Worm (Caenorhabditis elegans): ENCODE measurements around the gene str-3.

The str-3 gene

DNA sequence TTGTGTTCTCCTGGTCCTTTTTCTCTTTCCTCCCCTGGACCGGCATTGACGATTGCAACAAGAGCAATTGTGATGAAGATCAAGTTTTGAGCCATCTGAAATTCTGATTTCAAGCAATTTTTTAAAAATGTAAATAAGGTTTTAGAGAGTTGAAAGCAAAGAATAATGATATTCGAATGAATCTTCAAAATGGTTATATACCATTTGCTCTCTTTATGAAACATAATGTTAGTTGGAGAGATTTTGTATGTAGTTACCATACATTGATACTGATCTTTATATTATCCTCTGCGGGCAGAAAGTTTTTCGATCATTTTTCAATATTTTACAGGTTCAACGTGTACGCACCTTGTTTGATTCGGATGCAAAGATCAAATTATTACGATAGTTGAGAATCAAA, 5.6 kb upstream of the str-3 start, which contains the start of gene srlf-24:
Gene srlf-24 (minus strand): TSS at position 101 of the 400 bp plus-strand sequence.
- no peak for TF ChIP-seq elt-2 (tag; optimal IDR thresholded peaks at IDR 0.05)
- TF ChIP-seq lin-11 (tag; optimal IDR thresholded peaks at IDR 0.05), result no peak
- TF ChIP-seq ceh-45 (GFP tag; IDR thresholded peaks at IDR 0.05), result no peak
- TF ChIP-seq elt-4 (tag; optimal IDR thresholded peaks at IDR 0.05), result no peak
- no peak for TF ChIP-seq nhr-232 (tag; optimal IDR thresholded peaks at IDR 0.05)
- no peak for TF ChIP-seq ceh-34 (tag; optimal IDR thresholded peaks at IDR 0.05)
- TF ChIP-seq pqm-1 (tag; optimal IDR thresholded peaks at IDR 0.05), result no peak
- no peak for TF ChIP-seq pax-1 (tag; optimal IDR thresholded peaks at IDR 0.05)
- TF ChIP-seq tbx-2 (tag; optimal IDR thresholded peaks at IDR 0.05), result no peak
- TF ChIP-seq sox-4 (tag; optimal IDR thresholded peaks at IDR 0.05), result no peak
- TF ChIP-seq tbx-7 (tag; optimal IDR thresholded peaks at IDR 0.05), result no peak
- TF ChIP-seq fax-1 (tag; optimal IDR thresholded peaks at IDR 0.05), result no peak
- no peak for TF ChIP-seq pros-1 (tag; optimal IDR thresholded peaks at IDR 0.05)
- no peak for TF ChIP-seq ceh-31 (tag; optimal IDR thresholded peaks at IDR 0.05)
- TF ChIP-seq odd-2 (tag; optimal IDR thresholded peaks at IDR 0.05), result no peak
- no peak for TF ChIP-seq ceh-9 (tag; optimal IDR thresholded peaks at IDR 0.05)
- no peak for TF ChIP-seq hlh-30 (tag; optimal IDR thresholded peaks at IDR 0.05; ENCODE audit: insufficient read depth)
- TF ChIP-seq lim-6 (tag; optimal IDR thresholded peaks at IDR 0.05), result no peak

DNA sequence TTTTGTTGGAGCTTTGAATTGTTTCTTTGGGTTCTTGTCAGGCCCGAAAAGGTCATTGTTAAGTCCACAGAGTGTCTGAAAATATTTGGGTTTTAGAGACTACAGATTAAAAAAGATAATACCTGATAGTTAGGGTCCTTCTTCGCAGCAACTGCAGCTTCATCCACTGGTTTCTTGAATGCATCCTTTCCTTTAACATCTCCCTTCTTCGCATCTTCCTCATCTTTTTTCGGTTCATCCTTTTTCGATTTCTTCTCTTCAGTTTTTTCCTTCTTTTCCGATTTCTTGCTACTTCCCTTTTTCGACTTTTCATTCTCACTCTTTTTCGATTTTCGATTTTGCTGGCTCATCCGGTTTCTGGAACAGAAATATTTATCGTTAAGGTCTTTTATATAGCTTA, 3.3 kb upstream of the str-3 start:
- TF ChIP-seq ceh-24 (tag; optimal IDR thresholded peaks at IDR 0.05) (no peak), ttx-3 (tag; optimal IDR thresholded peaks at IDR 0.05) (no peak), F13H6.1 (tag; optimal IDR thresholded peaks at IDR 0.05) (no peak), nhr-11 (tag; optimal IDR thresholded peaks at IDR 0.05) (peak; percentile 79), dve-1 (tag; optimal IDR thresholded peaks at IDR 0.05) (no peak)

DNA sequence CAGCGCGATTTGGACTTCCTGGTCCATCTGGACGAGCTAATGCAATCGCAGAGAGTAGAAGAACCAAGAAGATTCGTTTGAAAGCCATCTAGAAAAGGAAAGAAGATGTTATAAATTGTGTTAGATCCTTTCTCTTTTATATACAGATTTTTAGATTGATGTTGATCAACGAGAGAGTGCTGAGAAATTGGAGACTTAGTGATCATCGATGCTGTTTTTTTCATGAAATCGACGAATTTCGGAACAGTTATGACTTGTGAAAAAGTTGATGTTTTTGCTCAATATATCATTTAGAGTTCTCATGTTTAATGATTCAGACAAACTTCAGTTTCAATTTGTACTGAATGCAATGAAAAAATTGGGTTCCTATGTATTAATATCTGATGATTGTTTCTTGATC, 2.4 kb upstream of the str-3 start, which contains the start of gene srlf-17:
Gene srlf-17 (minus strand): TSS at position 101 of the 400 bp plus-strand sequence.
- no peak for TF ChIP-seq ceh-24 (tag; optimal IDR thresholded peaks at IDR 0.05)
- no peak for TF ChIP-seq hlh-13 (GFP tag; optimal IDR thresholded peaks at IDR 0.05)
- TF ChIP-seq ceh-48 (tag; optimal IDR thresholded peaks at IDR 0.05), result no peak
- TF ChIP-seq ref-2 (tag; optimal IDR thresholded peaks at IDR 0.05), result no peak
- no peak for TF ChIP-seq unc-86 (tag; optimal IDR thresholded peaks at IDR 0.05)
- no peak for TF ChIP-seq fkh-6 (tag; optimal IDR thresholded peaks at IDR 0.05)
- no peak for TF ChIP-seq fax-1 (tag; optimal IDR thresholded peaks at IDR 0.05)
- no peak for TF ChIP-seq npax-4 (tag; optimal IDR thresholded peaks at IDR 0.05)
- no peak for TF ChIP-seq pqm-1 (tag; optimal IDR thresholded peaks at IDR 0.05)
- TF ChIP-seq dve-1 (tag; optimal IDR thresholded peaks at IDR 0.05), result no peak
- TF ChIP-seq nhr-232 (tag; optimal IDR thresholded peaks at IDR 0.05), result no peak
- no peak for TF ChIP-seq sox-4 (tag; optimal IDR thresholded peaks at IDR 0.05)
- no peak for TF ChIP-seq ttx-3 (tag; optimal IDR thresholded peaks at IDR 0.05)
- no peak for TF ChIP-seq pha-4 (tag; optimal IDR thresholded peaks at IDR 0.05)
- no peak for TF ChIP-seq Y22D7AL.16 (tag; optimal IDR thresholded peaks at IDR 0.05)
- no peak for TF ChIP-seq ceh-22 (tag; optimal IDR thresholded peaks at IDR 0.05)

DNA sequence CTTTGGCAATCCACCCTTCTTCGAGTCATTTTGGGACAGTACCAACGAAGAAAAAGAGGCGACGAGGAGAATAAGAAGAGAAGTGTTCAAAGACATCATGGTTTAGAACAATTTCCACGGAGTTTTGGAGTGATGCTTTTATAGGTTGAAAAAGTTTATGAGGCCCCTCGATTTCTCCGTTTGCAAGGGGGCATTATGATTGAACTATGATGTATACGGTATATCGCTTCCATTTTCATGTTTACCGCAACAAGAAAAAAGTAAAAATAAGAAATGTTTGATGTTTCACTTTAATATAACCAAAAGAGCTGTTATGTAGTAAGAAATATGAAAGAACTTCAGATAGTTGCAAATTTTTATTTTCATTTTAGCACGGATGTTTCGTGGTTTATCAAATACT, 1.2 kb upstream of the str-3 start, which contains the start of gene srlf-18:
Gene srlf-18 (minus strand): TSS at position 101 of the 400 bp plus-strand sequence.
- TF ChIP-seq K02D7.2 (tag; optimal IDR thresholded peaks at IDR 0.05), result no peak
- TF ChIP-seq pha-2 (tag; optimal IDR thresholded peaks at IDR 0.05), result no peak
- no peak for TF ChIP-seq lin-11 (tag; optimal IDR thresholded peaks at IDR 0.05)
- TF ChIP-seq pat-9 (tag; optimal IDR thresholded peaks at IDR 0.05), result no peak
- no peak for TF ChIP-seq ceh-30 (tag; optimal IDR thresholded peaks at IDR 0.05)
- TF ChIP-seq sdc-2 (tag; optimal IDR thresholded peaks at IDR 0.05), result no peak
- TF ChIP-seq ceh-48 (tag; optimal IDR thresholded peaks at IDR 0.05), result no peak
- TF ChIP-seq nfya-1 (tag; optimal IDR thresholded peaks at IDR 0.05), result no peak
- TF ChIP-seq dmd-4 (tag; optimal IDR thresholded peaks at IDR 0.05; ENCODE audit: borderline replicate concordance), result no peak
- TF ChIP-seq unc-42 (tag; optimal IDR thresholded peaks at IDR 0.05), result no peak
- TF ChIP-seq hlh-30 (tag; optimal IDR thresholded peaks at IDR 0.05; ENCODE audit: insufficient read depth), result no peak
- no peak for TF ChIP-seq lim-6 (tag; optimal IDR thresholded peaks at IDR 0.05)
